Fruit fly (Drosophila melanogaster): ENCODE results near the gene Usp12-46.

Usp12-46 gene

DNA sequence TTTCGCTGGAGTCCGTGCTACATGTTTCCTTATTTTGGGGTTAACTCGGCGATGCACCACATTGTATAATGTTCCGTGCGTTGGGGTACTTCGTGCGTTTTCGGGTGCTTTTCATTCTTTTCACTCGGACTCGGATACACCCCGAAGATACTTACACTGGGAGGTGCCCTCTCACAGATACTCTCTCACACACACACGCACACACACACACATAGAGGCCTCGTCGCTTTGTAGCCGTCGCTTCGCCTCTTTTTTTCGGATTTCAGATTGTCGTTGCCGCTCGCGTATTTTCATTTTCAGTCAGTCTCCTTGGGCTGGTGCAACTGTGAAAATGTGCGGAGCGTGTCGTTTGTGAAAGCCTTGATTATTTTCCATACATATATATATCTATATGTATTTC lies 30.7 kb downstream of the Usp12-46 start (continued):
- TF ChIP-seq CG2116 (GFP tag; optimal IDR thresholded peaks at IDR 0.05): no peak
- peak; percentile 61; the same call in 1 of the 2 replicates for TF ChIP-seq Adf1 (GFP tag; IDR thresholded peaks at IDR 0.05)
- no peak for TF ChIP-seq disco-r (GFP tag; optimal IDR thresholded peaks at IDR 0.05)
- no peak for TF ChIP-seq dmrt99B (tag; optimal IDR thresholded peaks at IDR 0.05)
- no peak for TF ChIP-seq jigr1 (GFP tag; IDR thresholded peaks at IDR 0.05)
- TF ChIP-seq CG2712 (tag; optimal IDR thresholded peaks at IDR 0.05): peak; percentile 0
- TF ChIP-seq hkb (optimal IDR thresholded peaks at IDR 0.05): no peak
- TF ChIP-seq hkb (GFP tag; IDR thresholded peaks at IDR 0.05): peak; percentile 47; the same call in 1 of the 2 replicates
- no peak for TF ChIP-seq CTCF (GFP tag; optimal IDR thresholded peaks at IDR 0.05)
- no peak for TF ChIP-seq nmo (GFP tag; optimal IDR thresholded peaks at IDR 0.05)
- no peak for TF ChIP-seq CG15696 (tag; optimal IDR thresholded peaks at IDR 0.05)
- no peak for TF ChIP-seq sens-2 (GFP tag; IDR thresholded peaks at IDR 0.05)
- TF ChIP-seq sqz (GFP tag; optimal IDR thresholded peaks at IDR 0.05): peak; percentile 18
- no peak for TF ChIP-seq CG2889 (GFP tag; IDR thresholded peaks at IDR 0.05)
- TF ChIP-seq caup (GFP tag; optimal IDR thresholded peaks at IDR 0.05; ENCODE audit: severe bottlenecking): peak; percentile 8
- no peak for TF ChIP-seq Xbp1 (GFP tag; optimal IDR thresholded peaks at IDR 0.05)
- no peak for TF ChIP-seq CG16815 (GFP tag; optimal IDR thresholded peaks at IDR 0.05)
- TF ChIP-seq vnd (GFP tag; IDR thresholded peaks at IDR 0.05; ENCODE audit: partially characterized antibody): no peak
- peak; percentile 56 for TF ChIP-seq Jarid2 (GFP tag; optimal IDR thresholded peaks at IDR 0.05)
- peak; percentile 2 for TF ChIP-seq CG17359 (tag; optimal IDR thresholded peaks at IDR 0.05)
- no peak for TF ChIP-seq Hr51 (GFP tag; optimal IDR thresholded peaks at IDR 0.05)
- TF ChIP-seq Meics (GFP tag; optimal IDR thresholded peaks at IDR 0.05): no peak
- no peak for TF ChIP-seq CG10209 (GFP tag; optimal IDR thresholded peaks at IDR 0.05)
- no peak for TF ChIP-seq Doc2 (GFP tag; IDR thresholded peaks at IDR 0.05)
- TF ChIP-seq CG14667 (GFP tag; IDR thresholded peaks at IDR 0.05): no peak
- no peak for TF ChIP-seq Hmx (GFP tag; optimal IDR thresholded peaks at IDR 0.05)
- no peak for TF ChIP-seq Rx (GFP tag; IDR thresholded peaks at IDR 0.05)
- no peak for TF ChIP-seq kay (GFP tag; optimal IDR thresholded peaks at IDR 0.05)
- no peak for TF ChIP-seq CG7987 (GFP tag; optimal IDR thresholded peaks at IDR 0.05)
- TF ChIP-seq repo (GFP tag; optimal IDR thresholded peaks at IDR 0.05): no peak
- TF ChIP-seq Sry-δ (GFP tag; optimal IDR thresholded peaks at IDR 0.05): no peak
- no peak for TF ChIP-seq CG7839 (tag; optimal IDR thresholded peaks at IDR 0.05)
- no peak for TF ChIP-seq gro (GFP tag; optimal IDR thresholded peaks at IDR 0.05)
- TF ChIP-seq Dref (GFP tag; IDR thresholded peaks at IDR 0.05): no peak
- TF ChIP-seq MBD-R2 (GFP tag; IDR thresholded peaks at IDR 0.05): no peak
- TF ChIP-seq MTF-1 (GFP tag; optimal IDR thresholded peaks at IDR 0.05; ENCODE audit: borderline replicate concordance): no peak
- no peak for TF ChIP-seq CG14710 (tag; optimal IDR thresholded peaks at IDR 0.05)
- no peak for TF ChIP-seq cas (GFP tag; IDR thresholded peaks at IDR 0.05)
- TF ChIP-seq CG1529 (GFP tag; optimal IDR thresholded peaks at IDR 0.05): no peak
- TF ChIP-seq ci (GFP tag; IDR thresholded peaks at IDR 0.05): peak; percentile 83; the same call in 2 of the 3 replicates
- no peak for TF ChIP-seq ERR (GFP tag; optimal IDR thresholded peaks at IDR 0.05)
- no peak for TF ChIP-seq CG16779 (GFP tag; IDR thresholded peaks at IDR 0.05)
- no peak for TF ChIP-seq CG15514 (GFP tag; optimal IDR thresholded peaks at IDR 0.05)
- TF ChIP-seq Dbx (GFP tag; IDR thresholded peaks at IDR 0.05): peak; percentile 36; the same call in 2 of the 3 replicates
- no peak for TF ChIP-seq Myb (GFP tag; optimal IDR thresholded peaks at IDR 0.05)
- no peak for TF ChIP-seq CG10431 (GFP tag; optimal IDR thresholded peaks at IDR 0.05)
- TF ChIP-seq CG15601 (tag; optimal IDR thresholded peaks at IDR 0.05): no peak
- TF ChIP-seq tgo (GFP tag; IDR thresholded peaks at IDR 0.05): no peak
- no peak for TF ChIP-seq scrt (GFP tag; optimal IDR thresholded peaks at IDR 0.05)
- no peak for TF ChIP-seq wek (GFP tag; optimal IDR thresholded peaks at IDR 0.05)
- no peak for TF ChIP-seq br (optimal IDR thresholded peaks at IDR 0.05)
- TF ChIP-seq CG10274 (GFP tag; optimal IDR thresholded peaks at IDR 0.05): no peak
- no peak for TF ChIP-seq CG17912 (GFP tag; optimal IDR thresholded peaks at IDR 0.05)

Measured in whole organism, embryonic.